Worm (Caenorhabditis elegans) whole organism, late embryonic: ENCODE measurements around the gene gakh-1.
A peak's percentile ranks its signal among the peaks of the same experiment; 100 is the strongest.

ENCODE experiments used
- C08G9.2 ChIP-seq: sonication (generic microtip); optimal IDR thresholded peaks from 2 replicates; lab custom pipeline; 2016; ENCODE audit warnings: mild to moderate bottlenecking, missing genetic modification characterization, moderate library complexity, missing compliant biosample characterization
- C38D4.7 ChIP-seq: fragments of 200-800 bp; sonication (Bioruptor generic); optimal IDR thresholded peaks from 2 replicates; lab custom pipeline; 2018; ENCODE audit warnings: mild to moderate bottlenecking, missing genetic modification characterization, moderate library complexity, missing compliant biosample characterization
- K09A11.1 ChIP-seq: sonication (generic microtip); optimal IDR thresholded peaks from 2 replicates; lab custom pipeline; 2017; ENCODE audit warnings: antibody characterized with exemption, mild to moderate bottlenecking, missing genetic modification characterization, missing compliant biosample characterization; ENCODE audit not compliant: insufficient read depth
- T23F11.4 ChIP-seq: fragments of 200-800 bp; sonication (Bioruptor generic); optimal IDR thresholded peaks from 2 replicates; lab custom pipeline; 2018; ENCODE audit warnings: mild to moderate bottlenecking, missing genetic modification characterization, missing compliant biosample characterization
- ceh-14 ChIP-seq: sonication (generic microtip); optimal IDR thresholded peaks from 2 replicates; lab custom pipeline; 2016; ENCODE audit warnings: missing genotype, missing genetic modification characterization, missing compliant biosample characterization
- ceh-18 ChIP-seq: sonication (generic microtip); optimal IDR thresholded peaks from 2 replicates; lab custom pipeline; 2016; ENCODE audit warnings: missing genetic modification characterization, missing compliant biosample characterization
- ceh-19 ChIP-seq: fragments of 200-800 bp; sonication (Bioruptor generic); optimal IDR thresholded peaks from 2 replicates; lab custom pipeline; 2018; ENCODE audit warnings: mild to moderate bottlenecking, missing genetic modification characterization, missing compliant biosample characterization
- ceh-2 ChIP-seq: sonication (generic microtip); optimal IDR thresholded peaks from 2 replicates; lab custom pipeline; 2016; ENCODE audit warnings: missing genotype, missing genetic modification characterization, missing compliant biosample characterization
- ceh-31 ChIP-seq: sonication (generic microtip); optimal IDR thresholded peaks from 2 replicates; lab custom pipeline; 2016; ENCODE audit warnings: missing genetic modification characterization, missing compliant biosample characterization
- ceh-48 ChIP-seq: sonication (generic microtip); optimal IDR thresholded peaks from 2 replicates; lab custom pipeline; 2016; ENCODE audit warnings: missing genetic modification characterization, inconsistent platforms, missing compliant biosample characterization
- ceh-9 ChIP-seq: sonication (generic microtip); optimal IDR thresholded peaks from 2 replicates; lab custom pipeline; 2016; ENCODE audit warnings: mild to moderate bottlenecking, missing genetic modification characterization, inconsistent platforms, missing compliant biosample characterization
- che-1 ChIP-seq: sonication (generic microtip); optimal IDR thresholded peaks from 2 replicates; lab custom pipeline; 2016; ENCODE audit warnings: mild to moderate bottlenecking, missing genetic modification characterization, missing compliant biosample characterization
- dmd-4 ChIP-seq: sonication (generic microtip); optimal IDR thresholded peaks from 2 replicates; lab custom pipeline; 2016; ENCODE audit warnings: borderline replicate concordance, missing genetic modification characterization, missing compliant biosample characterization
- dve-1 ChIP-seq: sonication (generic microtip); optimal IDR thresholded peaks from 2 replicates; lab custom pipeline; 2017; ENCODE audit warnings: antibody characterized with exemption, mild to moderate bottlenecking, missing genetic modification characterization, missing compliant biosample characterization
- elt-2 ChIP-seq: sonication (generic microtip); optimal IDR thresholded peaks from 2 replicates; lab custom pipeline; 2016; ENCODE audit warnings: missing genetic modification reagents, missing genetic modification characterization, missing compliant biosample characterization
- elt-4 ChIP-seq: sonication (generic microtip); optimal IDR thresholded peaks from 2 replicates; lab custom pipeline; 2016; ENCODE audit warnings: missing genetic modification characterization, missing compliant biosample characterization
- fkh-10 ChIP-seq: fragments of 150-350 bp; optimal IDR thresholded peaks from 2 replicates; lab custom pipeline; 2014; ENCODE audit warnings: missing biosample characterization, missing genetic modification reagents, missing genetic modification characterization
- hlh-30 ChIP-seq: sonication (generic microtip); optimal IDR thresholded peaks from 2 replicates; lab custom pipeline; 2017; ENCODE audit warnings: antibody characterized with exemption, missing genetic modification characterization, missing compliant biosample characterization; ENCODE audit not compliant: insufficient read depth
- hlh-8 ChIP-seq: sonication (generic microtip); optimal IDR thresholded peaks from 2 replicates; lab custom pipeline; 2016; ENCODE audit warnings: missing genotype, missing genetic modification characterization, missing compliant biosample characterization
- lim-6 ChIP-seq: sonication (generic microtip); optimal IDR thresholded peaks from 2 replicates; lab custom pipeline; 2016; ENCODE audit warnings: missing genetic modification characterization, missing compliant biosample characterization
- lin-11 ChIP-seq: fragments of 200-800 bp; sonication (Bioruptor generic); optimal IDR thresholded peaks from 2 replicates; lab custom pipeline; 2018; ENCODE audit warnings: mild to moderate bottlenecking, missing genetic modification characterization, missing compliant biosample characterization
- madf-2 ChIP-seq: sonication (generic microtip); optimal IDR thresholded peaks from 2 replicates; lab custom pipeline; 2017; ENCODE audit warnings: missing genetic modification characterization, missing compliant biosample characterization
- nfya-1 ChIP-seq: sonication (generic microtip); optimal IDR thresholded peaks from 2 replicates; lab custom pipeline; 2017; ENCODE audit warnings: missing genetic modification characterization, mild to moderate bottlenecking, missing compliant biosample characterization, antibody characterized with exemption, moderate library complexity
- npax-4 ChIP-seq: sonication (generic microtip); optimal IDR thresholded peaks from 2 replicates; lab custom pipeline; 2016; ENCODE audit warnings: missing genetic modification characterization, missing compliant biosample characterization
- pag-3 ChIP-seq: sonication (generic microtip); optimal IDR thresholded peaks from 2 replicates; lab custom pipeline; 2016; ENCODE audit warnings: missing compliant biosample characterization, missing genetic modification characterization, borderline replicate concordance
- pax-1 ChIP-seq: fragments of 150-350 bp; optimal IDR thresholded peaks from 2 replicates; lab custom pipeline; 2014; ENCODE audit warnings: missing biosample characterization, missing genetic modification characterization
- pha-2 ChIP-seq: sonication (generic microtip); optimal IDR thresholded peaks from 2 replicates; lab custom pipeline; 2017; ENCODE audit warnings: mild to moderate bottlenecking, missing genetic modification characterization, missing compliant biosample characterization
- pha-4 ChIP-seq: fragments of 150-350 bp; optimal IDR thresholded peaks from 2 replicates; lab custom pipeline; 2018; ENCODE audit warnings: missing biosample characterization, missing genetic modification reagents, missing genetic modification characterization
- ref-2 ChIP-seq: sonication (generic microtip); optimal IDR thresholded peaks from 2 replicates; lab custom pipeline; 2016; ENCODE audit warnings: missing genetic modification characterization, missing compliant biosample characterization
- rnt-1 ChIP-seq: sonication (generic microtip); optimal IDR thresholded peaks from 2 replicates; lab custom pipeline; 2016; ENCODE audit warnings: missing genetic modification characterization, missing compliant biosample characterization
- sdc-2 ChIP-seq: sonication (generic microtip); optimal IDR thresholded peaks from 2 replicates; lab custom pipeline; 2016; ENCODE audit warnings: missing genotype, missing genetic modification characterization, missing compliant biosample characterization
- sox-4 ChIP-seq: sonication (generic microtip); optimal IDR thresholded peaks from 2 replicates; lab custom pipeline; 2017; ENCODE audit warnings: mild to moderate bottlenecking, missing genetic modification characterization, inconsistent platforms, missing compliant biosample characterization
- tbx-2 ChIP-seq: sonication (generic microtip); optimal IDR thresholded peaks from 2 replicates; lab custom pipeline; 2016; ENCODE audit warnings: missing genetic modification characterization, missing compliant biosample characterization
- ttx-3 ChIP-seq: sonication (generic microtip); optimal IDR thresholded peaks from 2 replicates; lab custom pipeline; 2016; ENCODE audit warnings: missing genetic modification reagents, missing genetic modification characterization, missing compliant biosample characterization
- unc-42 ChIP-seq: sonication (generic microtip); optimal IDR thresholded peaks from 2 replicates; lab custom pipeline; 2016; ENCODE audit warnings: missing genotype, missing genetic modification characterization, missing compliant biosample characterization
- ztf-16 ChIP-seq: sonication (generic microtip); optimal IDR thresholded peaks from 2 replicates; lab custom pipeline; 2017; ENCODE audit warnings: missing genetic modification characterization, missing compliant biosample characterization

The gakh-1 gene

DNA sequence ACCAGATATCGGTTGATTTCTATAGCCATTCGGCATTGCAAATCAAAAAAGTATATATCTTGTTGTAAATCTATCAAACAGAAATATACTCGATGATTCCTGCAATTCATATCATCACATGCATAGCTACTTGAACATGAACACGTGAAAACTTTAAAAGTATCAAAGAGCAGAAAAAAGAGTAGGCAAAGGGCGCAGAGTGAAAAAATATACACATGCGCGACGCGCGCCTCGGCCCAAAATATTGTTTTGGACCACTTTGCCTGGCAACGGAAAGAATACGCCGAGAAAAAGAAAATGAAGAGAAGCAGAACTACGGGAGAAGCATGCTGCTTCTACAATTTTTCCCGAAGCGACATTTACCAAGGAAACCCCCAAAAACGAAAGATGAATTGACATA lies 11.7 kb upstream of the gakh-1 start, which contains the start of gene C54H2.4:
Gene C54H2.4 (minus strand): TSS at position 101 of the 400 bp plus-strand sequence.
- TF ChIP-seq ttx-3 (tag; lab: Kevin White, UChicago) (no peak), sox-4 (tag; lab: Kevin White, UChicago) (no peak), ztf-16 (tag; lab: Kevin White, UChicago) (no peak), pha-4 (tag; lab: Kevin White, UChicago) (no peak), ceh-19 (no peak), fkh-10 (GFP tag; lab: Kevin White, UChicago) (no peak), lin-11 (tag; lab: Kevin White, UChicago) (no peak), T23F11.4 (GFP tag; lab: Kevin White, UChicago) (no peak), pax-1 (tag; lab: Kevin White, UChicago) (no peak), C38D4.7 (no peak)

- TF ChIP-seq pha-2 (tag; lab: Kevin White, UChicago), result no peak
- no peak for TF ChIP-seq lim-6
- no peak for TF ChIP-seq ceh-14 (tag; lab: Kevin White, UChicago)
- TF ChIP-seq elt-4, result no peak
- TF ChIP-seq pag-3 (tag; lab: Kevin White, UChicago), result no peak
- no peak for TF ChIP-seq ceh-2 (tag; lab: Kevin White, UChicago)
- no peak for TF ChIP-seq npax-4
- no peak for TF ChIP-seq K09A11.1
- TF ChIP-seq dmd-4 (tag; lab: Kevin White, UChicago), result no peak
- TF ChIP-seq dve-1, result no peak
Measured at ce11 chrX:5772538-5773154, 9.7 kb upstream of the gakh-1 start.

- TF ChIP-seq rnt-1 (tag; lab: Kevin White, UChicago) (no peak), fkh-10 (GFP tag; lab: Kevin White, UChicago) (no peak), ceh-9 (no peak), hlh-30 (no peak), ceh-14 (tag; lab: Kevin White, UChicago) (no peak)
Measured at ce11 chrX:5773471-5773870, 8.8 kb upstream of the gakh-1 start, which contains the start of gene sym-3. Gene sym-3 (plus strand): TSS chrX:5773771.

ce11 chrX:5775804-5776252 lies 6.5 kb upstream of the gakh-1 start:
- TF ChIP-seq ttx-3 (tag; lab: Kevin White, UChicago) (no peak), tbx-2 (tag; lab: Kevin White, UChicago) (peak; percentile 24), madf-2 (tag; lab: Kevin White, UChicago) (no peak), unc-42 (tag; lab: Kevin White, UChicago) (peak; percentile 51), rnt-1 (tag; lab: Kevin White, UChicago) (peak; percentile 20), che-1 (tag; lab: Kevin White, UChicago) (no peak), C08G9.2 (peak; percentile 3), ceh-48 (peak; percentile 2), ceh-31 (tag; lab: Kevin White, UChicago) (peak; percentile 51), nfya-1 (tag; lab: Kevin White, UChicago) (peak; percentile 46), ceh-18 (tag; lab: Kevin White, UChicago) (peak; percentile 21), ztf-16 (tag; lab: Kevin White, UChicago) (no peak), ref-2 (tag; lab: Kevin White, UChicago) (peak; percentile 53), elt-2 (tag; lab: Kevin White, UChicago) (peak; percentile 19), hlh-8 (tag; lab: Kevin White, UChicago) (peak; percentile 47), sdc-2 (tag; lab: Kevin White, UChicago) (peak; percentile 93)
